Fruit fly (Drosophila melanogaster): ENCODE results near the gene CG44000.

DNA sequence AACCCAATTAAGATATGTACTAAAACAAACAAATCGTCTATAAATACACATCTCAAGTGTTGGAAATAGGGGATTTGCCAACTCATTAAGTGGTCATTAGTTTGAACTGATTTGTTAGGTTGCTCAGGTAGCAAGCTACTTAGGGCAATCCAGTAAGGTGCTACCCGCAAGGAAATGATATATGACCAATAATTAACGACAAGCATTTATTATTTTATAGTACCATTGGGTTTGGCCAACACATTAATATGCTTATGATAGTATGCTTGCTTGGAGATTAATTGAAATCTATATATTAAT is 47.3 kb upstream of the CG44000 start:
- TF ChIP-seq CG12605 (GFP tag; IDR thresholded peaks at IDR 0.05) (no peak), gl (tag; optimal IDR thresholded peaks at IDR 0.05) (no peak), CG34367 (tag; optimal IDR thresholded peaks at IDR 0.05) (no peak), CG13204 (GFP tag; optimal IDR thresholded peaks at IDR 0.05) (no peak), CG14655 (GFP tag; optimal IDR thresholded peaks at IDR 0.05) (no peak), EcR (GFP tag; optimal IDR thresholded peaks at IDR 0.05) (no peak), rn (GFP tag; IDR thresholded peaks at IDR 0.05) (no peak), Pif1A (GFP tag; optimal IDR thresholded peaks at IDR 0.05) (no peak)

Data from whole organism, pupa.